Worm (Caenorhabditis elegans) whole organism, L3 larva: Measurements from ENCODE around the gene C29E4.15.
A peak's percentile ranks its signal among the peaks of the same experiment; 100 is the strongest.

Experiments
- ama-1 ChIP-seq: fragments of 150-350 bp; optimal IDR thresholded peaks from 2 replicates; lab custom pipeline; 2018
- ceh-16 ChIP-seq: sonication (generic microtip); optimal IDR thresholded peaks from 2 replicates; lab custom pipeline; 2017; ENCODE audit warnings: missing biosample characterization, missing genetic modification characterization
- ceh-28 ChIP-seq: fragments of 150-350 bp; optimal IDR thresholded peaks from 2 replicates; lab custom pipeline; 2014; ENCODE audit warnings: missing biosample characterization, missing genetic modification reagents, missing genetic modification characterization
- ceh-82 ChIP-seq: fragments of 150-350 bp; optimal IDR thresholded peaks from 2 replicates; lab custom pipeline; 2014; ENCODE audit warnings: missing biosample characterization, missing genetic modification characterization
- ceh-9 ChIP-seq: sonication (generic microtip); optimal IDR thresholded peaks from 2 replicates; lab custom pipeline; 2018; ENCODE audit warnings: missing biosample characterization, missing genetic modification characterization
- egl-27 ChIP-seq: sonication (generic microtip); optimal IDR thresholded peaks from 4 replicates; lab custom pipeline; 2017; ENCODE audit warnings: missing biosample characterization, missing genetic modification reagents, missing genetic modification characterization
- egl-5 ChIP-seq: fragments of 150-350 bp; optimal IDR thresholded peaks from 2 replicates; lab custom pipeline; 2017; ENCODE audit warnings: missing biosample characterization, missing genetic modification reagents, missing genetic modification characterization, inconsistent platforms
- elt-1 ChIP-seq: fragments of 150-350 bp; optimal IDR thresholded peaks from 2 replicates; lab custom pipeline; 2014; ENCODE audit warnings: missing biosample characterization, missing genetic modification characterization
- elt-2 ChIP-seq: sonication (generic microtip); optimal IDR thresholded peaks from 2 replicates; lab custom pipeline; 2016; ENCODE audit warnings: missing genetic modification reagents, mild to moderate bottlenecking, missing genetic modification characterization, missing compliant biosample characterization
- elt-3 ChIP-seq, 3 experiments: fragments of 150-350 bp in 1 of 3; sonication (generic microtip) in 2 of 3; optimal IDR thresholded peaks; 2 replicates in 2 of 3; 4 replicates in 1 of 3; lab custom pipeline; 2014 to 2017; ENCODE audit warnings: missing biosample characterization in 3 of 3, missing genetic modification characterization in 3 of 3
- eor-1 ChIP-seq, 2 experiments: fragments of 150-350 bp; optimal IDR thresholded peaks; 2 replicates each; lab custom pipeline; 2014 to 2018; ENCODE audit warnings: missing biosample characterization in 2 of 2, missing genetic modification characterization in 2 of 2
- fkh-10 ChIP-seq: sonication (generic microtip); optimal IDR thresholded peaks from 2 replicates; lab custom pipeline; 2017; ENCODE audit warnings: missing biosample characterization, missing genetic modification reagents, missing genetic modification characterization
- fkh-2 ChIP-seq: fragments of 150-350 bp; optimal IDR thresholded peaks from 2 replicates; lab custom pipeline; 2014; ENCODE audit warnings: missing biosample characterization, missing genetic modification reagents, missing genetic modification characterization
- fos-1 ChIP-seq: fragments of 150-350 bp; optimal IDR thresholded peaks from 2 replicates; lab custom pipeline; 2014; ENCODE audit warnings: missing biosample characterization, missing genetic modification characterization
- jun-1 ChIP-seq: fragments of 150-350 bp; optimal IDR thresholded peaks from 2 replicates; lab custom pipeline; 2014; ENCODE audit warnings: missing biosample characterization, missing genetic modification reagents, missing genetic modification characterization
- lin-15B ChIP-seq: fragments of 150-350 bp; optimal IDR thresholded peaks from 2 replicates; lab custom pipeline; 2014; ENCODE audit warnings: missing biosample characterization, missing genetic modification characterization
- lin-39 ChIP-seq: fragments of 150-350 bp; optimal IDR thresholded peaks from 2 replicates; lab custom pipeline; 2018; ENCODE audit warnings: missing biosample characterization, missing genetic modification reagents, missing genetic modification characterization
- lsy-12 ChIP-seq: sonication (generic microtip); optimal IDR thresholded peaks from 2 replicates; lab custom pipeline; 2016; ENCODE audit warnings: mild to moderate bottlenecking, missing genetic modification characterization, missing compliant biosample characterization
- mdl-1 ChIP-seq: fragments of 150-350 bp; optimal IDR thresholded peaks from 2 replicates; lab custom pipeline; 2014; ENCODE audit warnings: missing biosample characterization, missing genetic modification characterization
- mml-1 ChIP-seq: fragments of 150-350 bp; sonication (generic microtip); optimal IDR thresholded peaks from 3 replicates; lab custom pipeline; 2014; ENCODE audit warnings: missing biosample characterization, missing genetic modification characterization
- nfya-1 ChIP-seq: sonication (generic microtip); optimal IDR thresholded peaks from 2 replicates; lab custom pipeline; 2017; ENCODE audit warnings: missing genetic modification characterization, mild to moderate bottlenecking, missing compliant biosample characterization, antibody characterized with exemption, moderate library complexity; ENCODE audit not compliant: insufficient read depth
- nhr-12 ChIP-seq: fragments of 150-350 bp; optimal IDR thresholded peaks from 2 replicates; lab custom pipeline; 2014; ENCODE audit warnings: missing biosample characterization, missing genetic modification characterization
- nhr-23 ChIP-seq: fragments of 150-350 bp; optimal IDR thresholded peaks from 2 replicates; lab custom pipeline; 2014; ENCODE audit warnings: missing biosample characterization, missing genetic modification reagents, missing genetic modification characterization
- nhr-237 ChIP-seq: fragments of 150-350 bp; optimal IDR thresholded peaks from 2 replicates; lab custom pipeline; 2014; ENCODE audit warnings: missing biosample characterization, missing genetic modification characterization
- nhr-28 ChIP-seq: fragments of 150-350 bp; optimal IDR thresholded peaks from 2 replicates; lab custom pipeline; 2014; ENCODE audit warnings: missing biosample characterization, missing genetic modification characterization
- nhr-67 ChIP-seq: fragments of 150-350 bp; optimal IDR thresholded peaks from 2 replicates; lab custom pipeline; 2014; ENCODE audit warnings: missing biosample characterization, missing genetic modification characterization
- nhr-77 ChIP-seq: fragments of 150-350 bp; optimal IDR thresholded peaks from 2 replicates; lab custom pipeline; 2014; ENCODE audit warnings: missing biosample characterization, missing genetic modification characterization
- pha-4 ChIP-seq: fragments of 150-350 bp; optimal IDR thresholded peaks from 2 replicates; lab custom pipeline; 2014; ENCODE audit warnings: missing biosample characterization, missing genetic modification reagents, missing genetic modification characterization
- pqm-1 ChIP-seq: fragments of 150-350 bp; optimal IDR thresholded peaks from 2 replicates; lab custom pipeline; 2017; ENCODE audit warnings: missing biosample characterization, missing genetic modification characterization, inconsistent platforms
- sea-2 ChIP-seq: fragments of 150-350 bp; sonication (generic microtip); optimal IDR thresholded peaks from 4 replicates; lab custom pipeline; 2014; ENCODE audit warnings: missing biosample characterization, missing genetic modification reagents, missing genetic modification characterization
- skn-1 ChIP-seq: fragments of 150-350 bp; optimal IDR thresholded peaks from 2 replicates; lab custom pipeline; 2014; ENCODE audit warnings: missing biosample characterization, missing genetic modification characterization
- snpc-4 ChIP-seq: fragments of 150-350 bp; optimal IDR thresholded peaks from 2 replicates; lab custom pipeline; 2014; ENCODE audit warnings: missing biosample characterization, missing genetic modification characterization
- unc-39 ChIP-seq: sonication (generic microtip); optimal IDR thresholded peaks from 4 replicates; lab custom pipeline; 2017; ENCODE audit warnings: missing biosample characterization, missing genetic modification characterization
- zag-1 ChIP-seq: fragments of 150-350 bp; optimal IDR thresholded peaks from 2 replicates; lab custom pipeline; 2014; ENCODE audit warnings: missing biosample characterization, missing genetic modification characterization
- ztf-11 ChIP-seq: fragments of 150-350 bp; optimal IDR thresholded peaks from 2 replicates; lab custom pipeline; 2014; ENCODE audit warnings: missing biosample characterization, missing genetic modification characterization
- ztf-4 ChIP-seq: fragments of 150-350 bp; optimal IDR thresholded peaks from 2 replicates; lab custom pipeline; 2014; ENCODE audit warnings: missing biosample characterization, missing genetic modification characterization

The C29E4.15 gene

DNA sequence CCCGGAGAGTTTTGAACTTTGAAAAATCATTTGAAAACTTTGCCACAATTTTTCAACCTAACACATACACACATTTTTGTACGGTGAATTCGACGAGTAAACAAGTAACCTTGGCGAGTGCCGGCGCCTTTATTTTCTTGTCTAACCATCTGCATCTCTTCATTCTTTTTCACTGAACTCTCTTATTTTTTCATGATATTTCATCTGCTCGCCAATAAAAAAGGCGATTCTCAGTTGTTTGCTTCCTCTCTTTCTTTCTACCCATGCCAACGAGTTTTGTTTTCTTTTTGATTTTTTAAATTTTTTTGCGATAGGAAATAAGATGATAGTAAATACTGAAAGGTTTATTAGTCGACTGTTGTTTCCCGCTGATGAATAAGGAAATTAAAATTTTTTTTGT, 26.3 kb downstream of the C29E4.15 start (continued):
- no peak for TF ChIP-seq mml-1 (tag; lab: Kevin White, UChicago)
- peak; percentile 63 for TF ChIP-seq elt-2 (tag; lab: Kevin White, UChicago)
- no peak for TF ChIP-seq ztf-11 (tag; lab: Kevin White, UChicago)
- no peak for TF ChIP-seq ceh-28 (tag; lab: Kevin White, UChicago)
- TF ChIP-seq ceh-82 = no peak
- TF ChIP-seq fos-1 = no peak
- TF ChIP-seq eor-1 (tag; optimal IDR thresholded peaks at IDR 0.05; lab: Kevin White, UChicago) = no peak
- no peak for TF ChIP-seq ama-1
- TF ChIP-seq sea-2 (GFP tag; lab: Kevin White, UChicago) = no peak
- no peak for TF ChIP-seq egl-27 (tag; lab: Kevin White, UChicago)
- TF ChIP-seq nhr-77 (tag; lab: Kevin White, UChicago) = no peak
- no peak for TF ChIP-seq ztf-4 (tag; lab: Kevin White, UChicago)
- no peak for TF ChIP-seq ceh-9
- peak; percentile 10 for TF ChIP-seq lin-15B (tag; lab: Kevin White, UChicago)
- no peak for TF ChIP-seq elt-3 (tag; optimal IDR thresholded peaks at IDR 0.05; lab: Kevin White, UChicago)
- no peak for TF ChIP-seq fkh-10 (GFP tag; lab: Kevin White, UChicago)
- peak; percentile 64 for TF ChIP-seq egl-5
- no peak for TF ChIP-seq pqm-1 (tag; lab: Kevin White, UChicago)
- no peak for TF ChIP-seq lsy-12 (tag; lab: Kevin White, UChicago)
- TF ChIP-seq, all 47 proteins: peak for 7

DNA sequence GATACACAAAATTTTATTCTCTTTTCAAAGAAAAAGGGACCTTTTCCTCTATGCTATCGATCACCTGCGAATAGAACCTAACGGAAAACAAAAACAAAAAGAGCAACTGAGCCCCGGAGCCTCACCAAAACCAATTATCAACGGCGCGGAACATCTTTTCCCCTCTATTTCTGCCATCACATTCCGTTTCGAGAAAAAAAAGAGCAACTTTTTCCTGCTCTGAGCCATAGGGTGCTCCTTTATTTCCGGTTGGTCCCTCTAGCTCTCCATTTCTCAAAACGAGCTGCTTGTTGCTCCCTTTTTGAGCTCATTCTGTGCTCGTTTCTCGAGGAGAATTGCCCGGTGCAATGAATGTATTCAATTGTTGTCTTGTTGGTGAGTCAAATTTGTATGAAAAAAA, 27.2 kb downstream of the C29E4.15 start, which contains the start of gene clp-1:
TSS of gene clp-1 (plus strand) at position 301 of the 400 bp plus-strand sequence.
- TF ChIP-seq eor-1 (tag; optimal IDR thresholded peaks at IDR 0.05; lab: Kevin White, UChicago) (no peak), ama-1 (peak; percentile 28), lin-39 (tag; lab: Kevin White, UChicago) (peak; percentile 26)

ce11 chrIII:7981233-7981632, 28.8 kb downstream of the C29E4.15 start:
- TF ChIP-seq fkh-2 (tag; lab: Kevin White, UChicago) (no peak), elt-2 (tag; lab: Kevin White, UChicago) (no peak), ztf-11 (tag; lab: Kevin White, UChicago) (no peak), fkh-10 (GFP tag; lab: Kevin White, UChicago) (no peak), sea-2 (GFP tag; lab: Kevin White, UChicago) (no peak), pqm-1 (tag; lab: Kevin White, UChicago) (no peak), zag-1 (tag; lab: Kevin White, UChicago) (no peak), lsy-12 (tag; lab: Kevin White, UChicago) (no peak), nhr-77 (tag; lab: Kevin White, UChicago) (no peak), skn-1 (tag; lab: Kevin White, UChicago) (no peak), lin-15B (tag; lab: Kevin White, UChicago) (no peak), pha-4 (tag; lab: Kevin White, UChicago) (no peak), nhr-23 (tag; lab: Kevin White, UChicago) (no peak), jun-1 (tag; lab: Kevin White, UChicago) (no peak), unc-39 (no peak), nhr-28 (tag; lab: Kevin White, UChicago) (no peak), ceh-9 (no peak), snpc-4 (no peak), nhr-67 (tag; lab: Kevin White, UChicago) (no peak)

DNA sequence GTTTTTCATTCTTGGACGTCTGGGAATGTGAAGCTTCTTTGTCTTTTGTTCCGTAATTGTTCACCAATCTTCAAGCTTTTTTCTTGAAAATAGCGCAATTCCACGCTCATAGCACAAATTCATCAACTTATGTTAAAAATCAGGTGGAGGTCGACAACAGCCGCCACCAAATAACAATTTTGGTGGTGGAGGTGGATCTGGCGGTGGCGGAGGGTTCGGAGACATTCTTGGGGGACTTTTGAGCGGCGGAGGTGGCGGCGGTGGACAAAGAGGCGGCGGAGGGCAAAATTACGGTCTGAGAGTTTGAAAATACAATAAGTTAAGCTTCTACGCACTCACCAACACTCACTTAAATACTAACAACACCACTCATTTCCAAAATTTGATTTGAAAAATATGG, 29.5 kb downstream of the C29E4.15 start:
- TF ChIP-seq ama-1 (no peak), ceh-16 (tag; lab: Kevin White, UChicago) (no peak), ceh-9 (no peak), sea-2 (GFP tag; lab: Kevin White, UChicago) (no peak), nfya-1 (tag; lab: Kevin White, UChicago) (no peak), nhr-28 (tag; lab: Kevin White, UChicago) (no peak), elt-1 (tag; lab: Kevin White, UChicago) (no peak), nhr-237 (tag; lab: Kevin White, UChicago) (no peak), unc-39 (no peak), zag-1 (tag; lab: Kevin White, UChicago) (no peak), mdl-1 (no peak), nhr-12 (tag; lab: Kevin White, UChicago) (no peak), ztf-11 (tag; lab: Kevin White, UChicago) (no peak), lsy-12 (tag; lab: Kevin White, UChicago) (no peak), fos-1 (no peak), skn-1 (tag; lab: Kevin White, UChicago) (no peak), mml-1 (tag; lab: Kevin White, UChicago) (no peak)
- TF ChIP-seq, all 47 proteins: peak for 0
